Worm (Caenorhabditis elegans) whole organism, early embryonic: ENCODE data around the gene atp-2.
A peak's percentile ranks its signal among the peaks of the same experiment; 100 is the strongest.
"Not testable (repeated sequence)": the region's sequence is repeated elsewhere in the genome, so short reads cannot be mapped to it uniquely, and the experiment has no call there.

Experiments
- F13C5.2 ChIP-seq: sonication (generic microtip); optimal IDR thresholded peaks from 2 replicates; lab custom pipeline; 2017; ENCODE audit warnings: mild to moderate bottlenecking, missing genetic modification characterization, inconsistent platforms, missing compliant biosample characterization
- ama-1 ChIP-seq: fragments of 150-350 bp; optimal IDR thresholded peaks from 2 replicates; lab custom pipeline; 2014

- not testable (repeated sequence) for TF ChIP-seq ama-1 (lab: Kevin White, UChicago)
- TF ChIP-seq F13C5.2 (tag; lab: Kevin White, UChicago), result peak; percentile 66
Measured at ce11 chrIII:5211137-5211648, 17.0 kb upstream of the atp-2 start.
